Fruit fly (Drosophila melanogaster): ENCODE results near the gene ND-42.

The ND-42 gene

DNA sequence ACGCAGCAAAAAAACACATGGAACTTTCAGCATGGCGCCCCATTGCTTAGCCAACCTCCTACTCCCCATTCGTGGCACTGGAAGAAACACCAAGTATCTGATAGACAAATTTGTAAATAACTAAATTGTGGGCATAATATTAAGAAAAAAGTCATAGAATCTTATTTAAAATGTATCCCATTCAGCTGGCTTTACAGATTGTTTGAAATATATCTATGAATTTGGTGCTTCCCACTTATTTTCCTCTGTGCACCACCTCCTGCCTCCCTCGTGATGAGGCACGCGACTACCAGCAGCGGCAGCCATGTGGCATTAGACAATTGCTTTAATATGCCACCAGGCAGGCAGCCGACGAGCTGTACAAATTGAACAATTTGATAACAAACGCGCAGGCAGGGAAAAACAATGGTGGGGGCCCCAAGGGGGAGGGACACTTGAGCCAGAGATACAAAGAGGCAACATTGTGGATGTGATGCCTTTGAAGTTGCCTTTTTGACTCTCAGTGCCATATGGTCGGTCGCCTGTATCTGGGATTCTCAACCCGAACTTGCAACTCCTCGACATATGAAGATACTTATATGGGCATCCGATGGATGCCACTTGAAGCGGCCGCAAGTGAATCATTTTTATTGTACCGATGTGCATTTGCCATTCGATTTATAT, 21.8 kb downstream of the ND-42 start (continued):
- peak; percentile 22 for TF ChIP-seq HmgD (GFP tag; optimal IDR thresholded peaks at IDR 0.05)
- peak; percentile 64 for TF ChIP-seq NK7.1 (GFP tag; optimal IDR thresholded peaks at IDR 0.05)
- TF ChIP-seq hbn (GFP tag; IDR thresholded peaks at IDR 0.05; ENCODE audit: partially characterized antibody) = no peak
- TF ChIP-seq Dip2 (GFP tag; IDR thresholded peaks at IDR 0.05) = no peak
- peak; percentile 85 for TF ChIP-seq ATbp (GFP tag; optimal IDR thresholded peaks at IDR 0.05)
- no peak for TF ChIP-seq CG33557 (GFP tag; optimal IDR thresholded peaks at IDR 0.05)
- no peak for TF ChIP-seq cad (GFP tag; optimal IDR thresholded peaks at IDR 0.05)
- TF ChIP-seq Six4 (GFP tag; optimal IDR thresholded peaks at IDR 0.05) = peak; percentile 73
- TF ChIP-seq crc (GFP tag; optimal IDR thresholded peaks at IDR 0.05) = peak; percentile 62
- no peak for TF ChIP-seq CG17612 (GFP tag; IDR thresholded peaks at IDR 0.05)
- peak; percentile 83 for TF ChIP-seq Ada2b (GFP tag; IDR thresholded peaks at IDR 0.05)
- TF ChIP-seq Nf-YB (GFP tag; optimal IDR thresholded peaks at IDR 0.05) = peak; percentile 21
- peak; percentile 75 for TF ChIP-seq CG10209 (GFP tag; optimal IDR thresholded peaks at IDR 0.05)
- no peak for TF ChIP-seq kni (GFP tag; optimal IDR thresholded peaks at IDR 0.05)
- TF ChIP-seq unpg (GFP tag; optimal IDR thresholded peaks at IDR 0.05) = peak; percentile 87
- peak; percentile 79 for TF ChIP-seq nmo (GFP tag; optimal IDR thresholded peaks at IDR 0.05)
- TF ChIP-seq Atf-2 (GFP tag; optimal IDR thresholded peaks at IDR 0.05) = peak; percentile 39
- TF ChIP-seq B-H1 (GFP tag; IDR thresholded peaks at IDR 0.05) = peak; percentile 72
- TF ChIP-seq chm (GFP tag; IDR thresholded peaks at IDR 0.05) = peak; percentile 88
- peak; percentile 88 for TF ChIP-seq CG2678 (tag; optimal IDR thresholded peaks at IDR 0.05)
- TF ChIP-seq CG12104 (GFP tag; optimal IDR thresholded peaks at IDR 0.05) = peak; percentile 59
- no peak for TF ChIP-seq Hr39 (optimal IDR thresholded peaks at IDR 0.05)
- TF ChIP-seq ap (GFP tag; IDR thresholded peaks at IDR 0.05) = peak; percentile 59; the same call in 1 of the 2 replicates
- TF ChIP-seq CG9609 (GFP tag; optimal IDR thresholded peaks at IDR 0.05) = peak; percentile 60
- peak; percentile 35 to 83 for TF ChIP-seq Hr51 (GFP tag; optimal IDR thresholded peaks at IDR 0.05)
- TF ChIP-seq sna (GFP tag; IDR thresholded peaks at IDR 0.05; ENCODE audit: partially characterized antibody) = no peak
- TF ChIP-seq Dll (GFP tag; IDR thresholded peaks at IDR 0.05; ENCODE audit: partially characterized antibody) = 0 out of 4 replicates have a peak, but pooled peaks have one; percentile 12
- TF ChIP-seq Dad (GFP tag; optimal IDR thresholded peaks at IDR 0.05) = peak; percentile 28
- peak; percentile 80 for TF ChIP-seq tap (tag; optimal IDR thresholded peaks at IDR 0.05)
- peak; percentile 16 for TF ChIP-seq CTCF (GFP tag; optimal IDR thresholded peaks at IDR 0.05)
- peak; percentile 63 for TF ChIP-seq CG4820 (GFP tag; optimal IDR thresholded peaks at IDR 0.05)
- peak; percentile 63; the same call in 1 of the 2 replicates for TF ChIP-seq CG16779 (GFP tag; IDR thresholded peaks at IDR 0.05)
- peak; percentile 50 for TF ChIP-seq CG11696 (GFP tag; IDR thresholded peaks at IDR 0.05)
- peak; percentile 68 for TF ChIP-seq CG13624 (GFP tag; optimal IDR thresholded peaks at IDR 0.05)
- no peak for TF ChIP-seq bbx (GFP tag; IDR thresholded peaks at IDR 0.05; ENCODE audit: partially characterized antibody)
- peak; percentile 69 for TF ChIP-seq Abd-B (GFP tag; optimal IDR thresholded peaks at IDR 0.05)
- peak; percentile 59; the same call in 1 of the 2 replicates for TF ChIP-seq al (GFP tag; IDR thresholded peaks at IDR 0.05)
- TF ChIP-seq seq (GFP tag; IDR thresholded peaks at IDR 0.05) = peak; percentile 72
- TF ChIP-seq gcm2 (GFP tag; optimal IDR thresholded peaks at IDR 0.05) = peak; percentile 6
- peak; percentile 30 for TF ChIP-seq btn (GFP tag; optimal IDR thresholded peaks at IDR 0.05)
- 0 out of 2 replicates have a peak, but pooled peaks have one; percentile 28 for TF ChIP-seq toy (GFP tag; IDR thresholded peaks at IDR 0.05)
- peak; percentile 32 for TF ChIP-seq trh (GFP tag; optimal IDR thresholded peaks at IDR 0.05)
- peak; percentile 60 for TF ChIP-seq CG6683 (GFP tag; optimal IDR thresholded peaks at IDR 0.05)
- peak; percentile 62 for TF ChIP-seq CG5245 (GFP tag; optimal IDR thresholded peaks at IDR 0.05)
- no peak for TF ChIP-seq Gsc (GFP tag; IDR thresholded peaks at IDR 0.05)
- peak; percentile 62 for TF ChIP-seq CG4707 (GFP tag; optimal IDR thresholded peaks at IDR 0.05)
- TF ChIP-seq lola (GFP tag; optimal IDR thresholded peaks at IDR 0.05) = peak in 1 of 3 experiments; percentile 58
- peak; percentile 67 for TF ChIP-seq CG43689 (GFP tag; IDR thresholded peaks at IDR 0.05)
- TF ChIP-seq gsb (GFP tag; IDR thresholded peaks at IDR 0.05) = peak; percentile 58
- peak; percentile 57; the same call in 1 of the 2 replicates for TF ChIP-seq bowl (GFP tag; IDR thresholded peaks at IDR 0.05)

Measured in whole organism, embryonic.